Worm (Caenorhabditis elegans) whole organism, L2 larva: ENCODE results near the gene sri-57.
"Not testable (repeated sequence)": the region's sequence is repeated elsewhere in the genome, so short reads cannot be mapped to it uniquely, and the experiment has no call there.

ENCODE experiments used
- C34F6.9 ChIP-seq: fragments of 150-350 bp; optimal IDR thresholded peaks from 2 replicates; lab custom pipeline; 2014; ENCODE audit warnings: missing biosample characterization, missing genetic modification characterization
- Y55F3AM.14 ChIP-seq: fragments of 200-800 bp; sonication (Bioruptor generic); optimal IDR thresholded peaks from 2 replicates; lab custom pipeline; 2018; ENCODE audit warnings: mild to moderate bottlenecking, missing genetic modification characterization, missing compliant biosample characterization
- ZK546.5 ChIP-seq: sonication (generic microtip); optimal IDR thresholded peaks from 2 replicates; lab custom pipeline; 2017; ENCODE audit warnings: missing biosample characterization, missing genetic modification characterization
- alr-1 ChIP-seq: fragments of 150-350 bp; optimal IDR thresholded peaks from 2 replicates; lab custom pipeline; 2014; ENCODE audit warnings: missing biosample characterization, missing genetic modification characterization
- aly-2 ChIP-seq: fragments of 150-350 bp; optimal IDR thresholded peaks from 2 replicates; lab custom pipeline; 2014; ENCODE audit warnings: missing biosample characterization, missing genetic modification characterization
- ama-1 ChIP-seq: fragments of 150-350 bp; optimal IDR thresholded peaks from 2 replicates; lab custom pipeline; 2018; ENCODE audit warnings: inconsistent platforms
- blmp-1 ChIP-seq: sonication (generic microtip); optimal IDR thresholded peaks from 2 replicates; lab custom pipeline; 2017; ENCODE audit warnings: missing genetic modification characterization, mild to moderate bottlenecking, missing compliant biosample characterization, antibody characterized with exemption, moderate library complexity; ENCODE audit not compliant: insufficient read depth
- ceh-82 ChIP-seq: fragments of 150-350 bp; optimal IDR thresholded peaks from 2 replicates; lab custom pipeline; 2014; ENCODE audit warnings: missing biosample characterization, missing genetic modification characterization
- crh-2 ChIP-seq: sonication (generic microtip); optimal IDR thresholded peaks from 2 replicates; lab custom pipeline; 2017; ENCODE audit warnings: missing biosample characterization, missing genetic modification characterization
- dmd-4 ChIP-seq: sonication (generic microtip); optimal IDR thresholded peaks from 2 replicates; lab custom pipeline; 2017; ENCODE audit warnings: missing biosample characterization, missing genetic modification characterization
- egl-27 ChIP-seq: sonication (generic microtip); optimal IDR thresholded peaks from 3 replicates; lab custom pipeline; 2017; ENCODE audit warnings: missing biosample characterization, missing genetic modification reagents, missing genetic modification characterization
- elt-3 ChIP-seq: sonication (generic microtip); optimal IDR thresholded peaks from 2 replicates; lab custom pipeline; 2017; ENCODE audit warnings: missing biosample characterization, missing genetic modification characterization
- fos-1 ChIP-seq: fragments of 150-350 bp; optimal IDR thresholded peaks from 2 replicates; lab custom pipeline; 2014; ENCODE audit warnings: missing biosample characterization, missing genetic modification characterization
- gmeb-1 ChIP-seq: fragments of 150-350 bp; optimal IDR thresholded peaks from 2 replicates; lab custom pipeline; 2014; ENCODE audit warnings: missing biosample characterization, missing genetic modification characterization
- lin-13 ChIP-seq: fragments of 150-350 bp; optimal IDR thresholded peaks from 2 replicates; lab custom pipeline; 2014; ENCODE audit warnings: missing biosample characterization, missing genetic modification reagents, missing genetic modification characterization
- lin-39 ChIP-seq: fragments of 150-350 bp; optimal IDR thresholded peaks from 2 replicates; lab custom pipeline; 2014; ENCODE audit warnings: missing biosample characterization, missing genetic modification reagents, missing genetic modification characterization
- lsy-2 ChIP-seq, 2 experiments: fragments of 150-350 bp in 1 of 2; sonication (generic microtip) in 1 of 2; optimal IDR thresholded peaks; 2 replicates each; lab custom pipeline; 2014 to 2017; ENCODE audit warnings: missing biosample characterization in 2 of 2, missing genetic modification characterization in 2 of 2
- mab-5 ChIP-seq: fragments of 150-350 bp; optimal IDR thresholded peaks from 2 replicates; lab custom pipeline; 2014; ENCODE audit warnings: missing biosample characterization, missing genetic modification characterization
- mbf-1 ChIP-seq: sonication (generic microtip); optimal IDR thresholded peaks from 2 replicates; lab custom pipeline; 2017; ENCODE audit warnings: missing biosample characterization, missing genetic modification characterization
- mdl-1 ChIP-seq, 2 experiments: fragments of 150-350 bp in 1 of 2; sonication (generic microtip) in 1 of 2; optimal IDR thresholded peaks; 2 replicates each; lab custom pipeline; 2017; ENCODE audit warnings: missing biosample characterization in 2 of 2, missing genetic modification characterization in 2 of 2
- nhr-10 ChIP-seq: sonication (generic microtip); optimal IDR thresholded peaks from 2 replicates; lab custom pipeline; 2017; ENCODE audit warnings: missing biosample characterization, missing genetic modification characterization
- nhr-12 ChIP-seq: fragments of 150-350 bp; optimal IDR thresholded peaks from 2 replicates; lab custom pipeline; 2014; ENCODE audit warnings: missing biosample characterization, missing genetic modification characterization
- nhr-129 ChIP-seq: fragments of 150-350 bp; optimal IDR thresholded peaks from 2 replicates; lab custom pipeline; 2014; ENCODE audit warnings: missing biosample characterization, missing genetic modification characterization
- nhr-237 ChIP-seq: fragments of 150-350 bp; optimal IDR thresholded peaks from 2 replicates; lab custom pipeline; 2014; ENCODE audit warnings: missing biosample characterization, missing genetic modification characterization
- nhr-25 ChIP-seq: fragments of 150-350 bp; sonication (generic microtip); optimal IDR thresholded peaks from 3 replicates; lab custom pipeline; 2014; ENCODE audit warnings: missing biosample characterization, missing genetic modification characterization
- nhr-6 ChIP-seq: fragments of 150-350 bp; optimal IDR thresholded peaks from 2 replicates; lab custom pipeline; 2014; ENCODE audit warnings: missing biosample characterization, missing genetic modification characterization
- nhr-77 ChIP-seq: fragments of 150-350 bp; optimal IDR thresholded peaks from 2 replicates; lab custom pipeline; 2014; ENCODE audit warnings: missing biosample characterization, missing genetic modification characterization
- sem-4 ChIP-seq: fragments of 150-350 bp; optimal IDR thresholded peaks from 2 replicates; lab custom pipeline; 2014; ENCODE audit warnings: missing biosample characterization, missing genetic modification reagents, missing genetic modification characterization
- skn-1 ChIP-seq: sonication (generic microtip); optimal IDR thresholded peaks from 2 replicates; lab custom pipeline; 2017; ENCODE audit warnings: missing biosample characterization, missing genetic modification characterization
- sma-3 ChIP-seq: sonication (generic microtip); optimal IDR thresholded peaks from 2 replicates; lab custom pipeline; 2016; ENCODE audit warnings: missing genetic modification reagents, missing genetic modification characterization, missing compliant biosample characterization
- snpc-4 ChIP-seq: fragments of 150-350 bp; optimal IDR thresholded peaks from 2 replicates; lab custom pipeline; 2014; ENCODE audit warnings: missing biosample characterization, missing genetic modification characterization
- unc-39 ChIP-seq: fragments of 150-350 bp; optimal IDR thresholded peaks from 2 replicates; lab custom pipeline; 2014; ENCODE audit warnings: missing biosample characterization, missing genetic modification characterization
- zag-1 ChIP-seq: fragments of 150-350 bp; optimal IDR thresholded peaks from 2 replicates; lab custom pipeline; 2014; ENCODE audit warnings: missing biosample characterization, missing genetic modification characterization
- ztf-11 ChIP-seq: sonication (generic microtip); optimal IDR thresholded peaks from 2 replicates; lab custom pipeline; 2017; ENCODE audit warnings: missing biosample characterization, missing genetic modification characterization

sri-57 gene

DNA sequence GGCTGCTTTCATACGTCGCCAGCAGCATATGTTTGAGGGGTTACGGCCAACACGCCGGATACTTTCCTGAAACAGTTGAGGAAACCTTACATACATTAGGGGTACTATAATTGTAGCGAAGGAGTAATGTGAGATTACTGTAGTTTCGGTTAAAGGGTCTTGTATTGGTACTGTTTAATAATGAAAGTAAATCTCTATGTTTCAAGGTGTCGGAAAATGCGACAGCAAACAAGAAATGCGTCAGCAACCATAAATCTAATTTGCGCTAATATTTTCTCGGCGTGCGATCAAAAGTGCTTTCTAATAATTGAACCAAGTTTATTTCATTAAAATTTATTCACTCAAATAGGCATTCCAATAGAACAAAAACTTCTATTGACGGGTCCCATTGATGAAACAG lies at the start of gene sri-57:
Gene sri-57 (minus strand): TSS at position 101 of the 400 bp plus-strand sequence.
- TF ChIP-seq ama-1; nhr-237; mbf-1 (tag; lab: Kevin White, UChicago): not testable (repeated sequence)

DNA sequence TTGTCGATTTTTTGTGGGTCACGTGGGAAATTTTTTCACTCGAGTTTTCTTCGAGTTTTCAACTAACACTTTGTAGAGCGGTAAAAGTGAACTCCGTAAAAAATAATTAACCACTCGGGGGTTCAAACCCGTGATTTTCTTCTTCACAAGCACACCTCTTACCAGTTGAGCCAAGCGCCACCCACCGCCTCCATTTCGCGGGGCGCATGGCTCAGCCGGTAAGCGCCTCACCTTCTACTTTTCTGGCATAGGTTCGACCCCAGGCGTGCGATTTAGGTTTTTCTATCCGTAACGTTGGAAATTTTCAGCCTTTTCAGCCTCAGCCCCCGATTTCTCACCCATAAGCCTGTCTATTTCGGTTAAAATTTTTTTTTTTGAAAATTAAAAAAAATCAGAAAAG lies 49.8 kb upstream of the sri-57 start:
- TF ChIP-seq dmd-4 (tag; lab: Kevin White, UChicago), result no peak
- no peak for TF ChIP-seq blmp-1 (tag; lab: Kevin White, UChicago)

DNA sequence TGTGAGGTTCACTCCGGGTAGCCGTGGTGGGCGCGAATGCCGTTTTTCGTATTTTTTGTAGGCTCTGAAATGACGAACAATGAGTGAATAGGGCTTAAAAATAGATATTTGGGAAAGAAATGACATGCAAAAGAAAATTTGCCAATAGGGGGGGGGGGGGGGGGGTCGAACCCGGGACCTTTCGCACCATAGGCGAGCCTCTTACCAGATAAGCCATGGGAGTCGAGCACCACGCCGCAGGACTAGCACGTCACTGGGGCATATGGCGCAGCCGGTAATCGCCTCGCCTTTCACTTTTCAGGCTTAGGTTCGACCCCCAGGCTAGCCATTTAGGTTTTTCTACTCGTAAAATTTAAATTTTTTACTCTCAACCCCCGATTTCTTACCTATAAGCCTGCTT lies 47.0 kb upstream of the sri-57 start:
- no peak for TF ChIP-seq skn-1
- TF ChIP-seq C34F6.9 (tag; lab: Kevin White, UChicago), result no peak
- TF ChIP-seq mab-5, result no peak
- no peak for TF ChIP-seq nhr-12 (tag; lab: Kevin White, UChicago)
- TF ChIP-seq nhr-25 (tag; lab: Kevin White, UChicago), result no peak
- no peak for TF ChIP-seq elt-3
- TF ChIP-seq Y55F3AM.14, result no peak
- TF ChIP-seq ceh-82 (tag; lab: Kevin White, UChicago), result no peak
- TF ChIP-seq ama-1, result no peak
- no peak for TF ChIP-seq ztf-11
- no peak for TF ChIP-seq nhr-237
- TF ChIP-seq mdl-1 (tag; optimal IDR thresholded peaks at IDR 0.05; lab: Kevin White, UChicago), result no peak
- TF ChIP-seq lin-39 (tag; lab: Kevin White, UChicago), result no peak
- TF ChIP-seq nhr-6 (tag; lab: Kevin White, UChicago), result no peak

DNA sequence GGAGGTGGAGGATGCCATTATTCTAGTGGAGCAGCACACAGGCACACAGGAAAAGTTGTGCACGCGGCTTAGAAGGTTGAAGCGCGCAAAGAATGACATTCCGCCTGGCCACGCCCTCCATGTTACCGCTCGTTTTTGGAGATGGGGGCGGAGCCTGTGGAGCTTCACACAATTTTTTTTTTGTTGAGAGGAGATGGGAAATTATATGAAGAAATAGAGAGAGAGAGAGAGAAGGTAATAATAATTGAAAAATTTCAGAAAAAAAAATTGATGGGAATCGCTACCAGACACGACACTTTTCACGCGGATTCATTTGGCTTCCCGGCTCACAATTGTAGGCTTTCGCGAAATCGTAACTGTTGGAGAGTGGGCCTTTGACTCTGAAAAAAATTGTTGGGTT lies 45.1 kb upstream of the sri-57 start, which contains the start of gene T05A8.3:
Gene T05A8.3 (minus strand): TSS at position 101 of the 400 bp plus-strand sequence.
- TF ChIP-seq nhr-129 (tag; lab: Kevin White, UChicago), result no peak
- TF ChIP-seq egl-27 (tag; lab: Kevin White, UChicago), result no peak
- TF ChIP-seq Y55F3AM.14, result no peak
- TF ChIP-seq nhr-12 (tag; lab: Kevin White, UChicago), result no peak
- no peak for TF ChIP-seq alr-1
- no peak for TF ChIP-seq ZK546.5 (tag; lab: Kevin White, UChicago)
- no peak for TF ChIP-seq zag-1
- no peak for TF ChIP-seq nhr-25 (tag; lab: Kevin White, UChicago)
- no peak for TF ChIP-seq lsy-2 (tag; optimal IDR thresholded peaks at IDR 0.05; lab: Kevin White, UChicago)
- no peak for TF ChIP-seq aly-2 (tag; lab: Kevin White, UChicago)
- no peak for TF ChIP-seq snpc-4 (tag; lab: Kevin White, UChicago)

DNA sequence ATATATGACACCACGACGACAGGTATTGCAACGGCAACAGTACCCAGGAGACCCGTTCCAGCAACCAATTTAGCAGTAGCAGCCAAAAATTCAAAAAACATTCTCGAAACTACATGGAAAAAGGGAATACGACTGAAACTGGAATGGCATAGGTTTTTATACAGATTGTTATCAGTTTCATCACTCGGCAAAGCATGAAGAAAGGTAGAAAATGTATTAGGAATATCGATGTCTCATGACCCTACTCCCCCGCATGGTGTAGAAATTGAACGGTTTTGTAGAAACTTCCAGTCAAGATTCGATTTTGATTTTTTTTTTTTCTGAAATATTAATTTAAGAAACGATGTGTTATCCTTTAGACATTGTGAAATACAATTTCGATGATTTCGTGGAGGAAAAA lies 38.7 kb upstream of the sri-57 start, which contains the start of gene T05A8.2:
Gene T05A8.2 (minus strand): TSS at position 101 of the 400 bp plus-strand sequence.
- no peak for TF ChIP-seq sma-3 (GFP tag; lab: Kevin White, UChicago)
- TF ChIP-seq blmp-1 (tag; lab: Kevin White, UChicago), result no peak
- no peak for TF ChIP-seq gmeb-1 (tag; lab: Kevin White, UChicago)
- TF ChIP-seq sem-4 (tag; lab: Kevin White, UChicago), result no peak
- no peak for TF ChIP-seq crh-2 (tag; lab: Kevin White, UChicago)
- no peak for TF ChIP-seq nhr-77 (tag; lab: Kevin White, UChicago)
- no peak for TF ChIP-seq aly-2 (tag; lab: Kevin White, UChicago)
- TF ChIP-seq lin-13 (GFP tag; lab: Kevin White, UChicago), result no peak
- TF ChIP-seq, all 48 proteins: peak for 0

DNA sequence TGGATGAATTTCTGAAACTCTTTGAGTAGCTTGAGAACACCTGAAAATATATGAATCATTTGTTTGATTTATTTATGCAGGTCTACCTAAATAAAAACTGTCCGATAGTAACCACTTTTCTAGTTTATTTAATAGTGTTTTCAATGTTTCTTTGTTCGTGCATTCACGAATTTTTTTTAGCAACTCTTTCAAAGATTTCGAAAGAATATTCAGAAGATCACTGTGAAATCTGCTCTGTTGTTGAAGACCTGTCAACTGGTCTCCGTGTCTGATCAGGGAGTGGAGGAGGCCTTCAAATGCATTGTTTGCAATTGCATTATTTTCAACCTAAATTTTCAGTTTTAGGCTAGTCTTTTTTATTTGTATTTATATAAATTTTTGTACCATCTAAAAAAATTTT lies 37.7 kb upstream of the sri-57 start, which contains the start of gene T05A8.1:
Gene T05A8.1 (minus strand): TSS at position 101 of the 400 bp plus-strand sequence.
- TF ChIP-seq snpc-4 (tag; lab: Kevin White, UChicago) (no peak), sem-4 (tag; lab: Kevin White, UChicago) (no peak), unc-39 (tag; lab: Kevin White, UChicago) (no peak), sma-3 (GFP tag; lab: Kevin White, UChicago) (no peak), aly-2 (tag; lab: Kevin White, UChicago) (no peak), ztf-11 (no peak), fos-1 (tag; lab: Kevin White, UChicago) (no peak), nhr-10 (no peak), lin-13 (GFP tag; lab: Kevin White, UChicago) (no peak)
